Worm (Caenorhabditis elegans): ENCODE measurements around the gene C34C12.1.

The C34C12.1 gene

DNA sequence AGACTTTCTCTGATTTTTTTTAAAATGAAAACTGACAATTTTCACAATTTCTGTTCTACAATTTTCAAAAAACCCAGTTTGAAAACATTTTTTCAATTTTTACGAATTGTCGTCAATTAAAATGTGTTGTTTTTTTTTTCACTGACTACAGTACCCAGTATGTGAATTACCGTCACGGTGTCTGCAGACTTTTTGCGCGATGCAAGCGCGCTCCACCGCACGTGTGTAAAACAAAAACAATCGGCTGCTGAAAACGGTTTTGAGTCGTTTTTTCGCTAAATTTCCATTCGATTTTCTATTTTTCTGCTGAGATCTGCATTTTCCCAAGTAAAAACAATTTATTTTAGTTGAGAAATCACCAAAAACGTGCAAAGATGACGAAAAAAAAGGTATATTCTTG is 2.1 kb downstream of the C34C12.1 start (continued):
- TF ChIP-seq zag-1 (tag; optimal IDR thresholded peaks at IDR 0.05) (peak; percentile 26), Y105C5A.15 (GFP tag; IDR thresholded peaks at IDR 0.05) (no peak), daf-19 (GFP tag; conservative IDR thresholded peaks at IDR 0.05) (no peak), F10B5.3 (tag; optimal IDR thresholded peaks at IDR 0.05) (peak; percentile 18), ceh-20 (GFP tag; IDR thresholded peaks at IDR 0.05) (peak; percentile 98), nhr-48 (tag; optimal IDR thresholded peaks at IDR 0.05) (peak; percentile 89), ces-1 (GFP tag; optimal IDR thresholded peaks at IDR 0.05) (peak; percentile 84), unc-39 (tag; optimal IDR thresholded peaks at IDR 0.05) (no peak), hlh-30 (tag; optimal IDR thresholded peaks at IDR 0.05; ENCODE audit: insufficient read depth) (peak; percentile 95), dmd-6 (GFP tag; IDR thresholded peaks at IDR 0.05) (peak; percentile 98), T20F7.1 (GFP tag; optimal IDR thresholded peaks at IDR 0.05) (peak; percentile 95), Y75B8A.6 (GFP tag; IDR thresholded peaks at IDR 0.05) (peak; percentile 71; the same call in 1 of the 2 replicates), ctbp-1 (GFP tag; IDR thresholded peaks at IDR 0.05) (peak; percentile 95), mxl-3 (GFP tag; optimal IDR thresholded peaks at IDR 0.05) (peak; percentile 87), ZK546.5 (tag; optimal IDR thresholded peaks at IDR 0.05) (peak in 1 of 2 experiments; percentile 64), rbr-2 (tag; optimal IDR thresholded peaks at IDR 0.05) (peak; percentile 99), fos-1 (tag; optimal IDR thresholded peaks at IDR 0.05) (peak; percentile 52), pqm-1 (tag; optimal IDR thresholded peaks at IDR 0.05) (peak; percentile 45), attf-4 (tag; optimal IDR thresholded peaks at IDR 0.05) (no peak), dmd-8 (GFP tag; IDR thresholded peaks at IDR 0.05) (no peak), mxl-2 (GFP tag; conservative IDR thresholded peaks at IDR 0.05) (peak; percentile 56; the same call in 1 of the 2 replicates), nhr-11 (tag; optimal IDR thresholded peaks at IDR 0.05) (peak; percentile 97), ceh-82 (tag; optimal IDR thresholded peaks at IDR 0.05) (no peak), ztf-11 (tag; optimal IDR thresholded peaks at IDR 0.05) (no peak), ceh-44 (GFP tag; IDR thresholded peaks at IDR 0.05) (peak; percentile 53; the same call in 1 of the 2 replicates), nhr-111 (GFP tag; optimal IDR thresholded peaks at IDR 0.05) (no peak), nhr-6 (tag; optimal IDR thresholded peaks at IDR 0.05) (peak; percentile 96), unc-62 (GFP tag; optimal IDR thresholded peaks at IDR 0.05 in 1 of 2) (peak in 1 of 2 experiments; percentile 99), unc-62 (tag; optimal IDR thresholded peaks at IDR 0.05) (no peak), daf-12 (tag; optimal IDR thresholded peaks at IDR 0.05) (no peak), nhr-41 (GFP tag; IDR thresholded peaks at IDR 0.05) (0 out of 2 replicates have a peak, but pooled peaks have one; percentile 15), egl-27 (tag; optimal IDR thresholded peaks at IDR 0.05) (no peak), sdz-12 (GFP tag; optimal IDR thresholded peaks at IDR 0.05) (no peak), F37D6.2 (tag; optimal IDR thresholded peaks at IDR 0.05) (peak; percentile 95), lin-29 (GFP tag; IDR thresholded peaks at IDR 0.05) (peak; percentile 99), php-3 (GFP tag; IDR thresholded peaks at IDR 0.05) (peak; percentile 86), nhr-10 (tag; optimal IDR thresholded peaks at IDR 0.05) (peak; percentile 63), madf-9 (GFP tag; conservative IDR thresholded peaks at IDR 0.05) (peak; percentile 98), set-16 (GFP tag; IDR thresholded peaks at IDR 0.05) (0 out of 2 replicates have a peak, but pooled peaks have one; percentile 7), F49E8.2 (tag; optimal IDR thresholded peaks at IDR 0.05; ENCODE audit: borderline replicate concordance) (peak; percentile 8), aly-2 (tag; optimal IDR thresholded peaks at IDR 0.05) (no peak), hlh-11 (tag; optimal IDR thresholded peaks at IDR 0.05) (peak; percentile 97), dve-1 (tag; optimal IDR thresholded peaks at IDR 0.05; ENCODE audit: insufficient read depth) (peak; percentile 100), jun-1 (tag; optimal IDR thresholded peaks at IDR 0.05) (peak; percentile 95), zip-2 (tag; optimal IDR thresholded peaks at IDR 0.05) (peak; percentile 89), spr-1 (tag; optimal IDR thresholded peaks at IDR 0.05) (peak; percentile 94), ztf-7 (tag; optimal IDR thresholded peaks at IDR 0.05) (peak; percentile 74), aha-1 (tag) (peak; percentile 98), nhr-102 (tag; optimal IDR thresholded peaks at IDR 0.05) (peak; percentile 97), nhr-25 (tag; optimal IDR thresholded peaks at IDR 0.05; ENCODE audit: borderline replicate concordance, insufficient read depth) (peak; percentile 91), snpc-4 (tag; optimal IDR thresholded peaks at IDR 0.05) (no peak), dmd-9 (GFP tag; IDR thresholded peaks at IDR 0.05) (peak; percentile 97)

All from whole organism, L4 larva.